Fruit fly (Drosophila melanogaster) whole organism, embryonic: ENCODE results near the gene CG7896.
A peak's percentile ranks its signal among the peaks of the same experiment; 100 is the strongest.

Experiments used
- Aef1 ChIP-seq: fragments of 200-800 bp; sonication (Bioruptor generic); IDR thresholded peaks from 3 replicates; pipeline ENCODE4 v1.3.6; 2022; ENCODE audit warnings: missing biosample characterization, missing genetic modification characterization
- CG10267 ChIP-seq: fragments of 200-800 bp; sonication (Bioruptor generic); optimal IDR thresholded peaks from 2 replicates; lab custom pipeline; 2018; ENCODE audit warnings: missing biosample characterization, mild to moderate bottlenecking, missing genetic modification characterization, moderate library complexity
- CG11456 ChIP-seq: fragments of 200-800 bp; sonication (Bioruptor generic); IDR thresholded peaks from 3 replicates; pipeline ENCODE4 v1.3.6; 2022; ENCODE audit warnings: missing biosample characterization, missing genetic modification characterization
- CG11504 ChIP-seq: fragments of 200-800 bp; sonication (Bioruptor generic); optimal IDR thresholded peaks from 3 replicates; lab custom pipeline; 2019; ENCODE audit warnings: missing biosample characterization, mild to moderate bottlenecking, missing genetic modification characterization, moderate library complexity
- CG11723 ChIP-seq: fragments of 200-800 bp; sonication (Bioruptor generic); optimal IDR thresholded peaks from 2 replicates; lab custom pipeline; 2017; ENCODE audit warnings: missing biosample characterization, mild to moderate bottlenecking, missing genetic modification characterization
- CG13775 ChIP-seq: fragments of 200-800 bp; sonication (Bioruptor generic); optimal IDR thresholded peaks from 3 replicates; lab custom pipeline; 2017; ENCODE audit warnings: missing biosample characterization, mild to moderate bottlenecking, missing genetic modification characterization
- CG14441 ChIP-seq: fragments of 200-800 bp; sonication (Bioruptor generic); IDR thresholded peaks from 2 replicates; pipeline ENCODE4 v1.3.6; 2022; ENCODE audit warnings: missing biosample characterization, missing genetic modification characterization
- CG14965 ChIP-seq: fragments of 200-800 bp; sonication (Bioruptor generic); optimal IDR thresholded peaks from 2 replicates; lab custom pipeline; 2016; ENCODE audit warnings: missing biosample characterization, missing genetic modification characterization, borderline replicate concordance
- CG18619 ChIP-seq: fragments of 200-800 bp; sonication (Bioruptor generic); optimal IDR thresholded peaks from 3 replicates; lab custom pipeline; 2017; ENCODE audit warnings: missing biosample characterization, mild to moderate bottlenecking, missing genetic modification characterization
- CG30403 ChIP-seq: fragments of 200-800 bp; sonication (Bioruptor generic); optimal IDR thresholded peaks from 3 replicates; lab custom pipeline; 2016; ENCODE audit warnings: missing biosample characterization, missing genetic modification characterization
- CG31224 ChIP-seq: fragments of 200-800 bp; sonication (Bioruptor generic); IDR thresholded peaks from 2 replicates; pipeline ENCODE4 v1.3.6; 2022; ENCODE audit warnings: missing biosample characterization, missing genetic modification characterization
- CG31441 ChIP-seq: fragments of 200-800 bp; sonication (Bioruptor generic); IDR thresholded peaks from 2 replicates; pipeline ENCODE4 v1.3.6; 2022; ENCODE audit warnings: missing biosample characterization, missing genetic modification characterization
- CG34224 ChIP-seq: fragments of 200-800 bp; sonication (Bioruptor generic); IDR thresholded peaks from 3 replicates; pipeline ENCODE4 v1.3.6; 2022; ENCODE audit warnings: missing biosample characterization, missing genetic modification characterization; ENCODE audit not compliant: partially characterized antibody
- CG34376 ChIP-seq: fragments of 200-800 bp; sonication (Bioruptor generic); optimal IDR thresholded peaks from 2 replicates; lab custom pipeline; 2018; ENCODE audit warnings: missing biosample characterization, mild to moderate bottlenecking, missing genetic modification characterization
- CG3847 ChIP-seq: fragments of 200-800 bp; sonication (Bioruptor generic); IDR thresholded peaks from 2 replicates; pipeline ENCODE4 v1.3.6; 2022; ENCODE audit warnings: missing biosample characterization, missing genetic modification characterization
- CG4328 ChIP-seq: fragments of 200-800 bp; sonication (Bioruptor generic); optimal IDR thresholded peaks from 3 replicates; lab custom pipeline; 2017; ENCODE audit warnings: missing biosample characterization, missing genetic modification reagents, missing genetic modification characterization
- CG43689 ChIP-seq: fragments of 200-800 bp; sonication (Bioruptor generic); IDR thresholded peaks from 2 replicates; pipeline ENCODE4 v1.3.6; 2022; ENCODE audit warnings: missing biosample characterization, missing genetic modification characterization
- CG4707 ChIP-seq: fragments of 200-800 bp; sonication (Bioruptor generic); optimal IDR thresholded peaks from 2 replicates; lab custom pipeline; 2018; ENCODE audit warnings: missing biosample characterization, mild to moderate bottlenecking, missing genetic modification characterization, moderate library complexity
- CG9215 ChIP-seq: fragments of 200-800 bp; sonication (Bioruptor generic); IDR thresholded peaks from 2 replicates; pipeline ENCODE4 v1.3.6; 2022; ENCODE audit warnings: missing biosample characterization, missing genetic modification characterization
- CG9932 ChIP-seq: fragments of 200-800 bp; sonication (Bioruptor generic); IDR thresholded peaks from 2 replicates; pipeline ENCODE4 v1.3.6; 2022; ENCODE audit warnings: missing biosample characterization, missing genetic modification characterization
- Dek ChIP-seq: fragments of 200-800 bp; sonication (Bioruptor generic); optimal IDR thresholded peaks from 3 replicates; lab custom pipeline; 2019; ENCODE audit warnings: missing biosample characterization, mild to moderate bottlenecking, missing genetic modification characterization, moderate library complexity
- Dip2 ChIP-seq: fragments of 200-800 bp; sonication (Bioruptor generic); IDR thresholded peaks from 2 replicates; pipeline ENCODE4 v1.3.6; 2022; ENCODE audit warnings: missing biosample characterization, missing genetic modification characterization
- Doc2 ChIP-seq: fragments of 200-800 bp; sonication (Bioruptor generic); IDR thresholded peaks from 2 replicates; pipeline ENCODE4 v1.3.6; 2022; ENCODE audit warnings: missing biosample characterization, missing genetic modification characterization
- Ets97D ChIP-seq: fragments of 200-800 bp; sonication (Bioruptor generic); optimal IDR thresholded peaks from 3 replicates; lab custom pipeline; 2016; ENCODE audit warnings: missing biosample characterization, missing genetic modification characterization
- HmgD ChIP-seq: fragments of 200-800 bp; sonication (Bioruptor generic); optimal IDR thresholded peaks from 3 replicates; lab custom pipeline; 2016; ENCODE audit warnings: missing biosample characterization, missing genetic modification characterization
- Lim3 ChIP-seq: fragments of 200-800 bp; sonication (Bioruptor generic); IDR thresholded peaks from 2 replicates; pipeline ENCODE4 v1.3.6; 2022; ENCODE audit warnings: missing biosample characterization, missing genetic modification characterization
- Mes4 ChIP-seq: fragments of 200-800 bp; sonication (Bioruptor generic); optimal IDR thresholded peaks from 2 replicates; lab custom pipeline; 2016; ENCODE audit warnings: missing biosample characterization, missing genetic modification characterization
- Oaz ChIP-seq: fragments of 200-800 bp; sonication (Bioruptor generic); IDR thresholded peaks from 2 replicates; pipeline ENCODE4 v1.3.6; 2022; ENCODE audit warnings: missing biosample characterization, missing genetic modification characterization
- Scr ChIP-seq: fragments of 200-800 bp; sonication (Bioruptor generic); IDR thresholded peaks from 2 replicates; pipeline ENCODE4 v1.3.6; 2022; ENCODE audit warnings: missing biosample characterization, missing genetic modification characterization; ENCODE audit not compliant: partially characterized antibody
- Side ChIP-seq: fragments of 200-800 bp; sonication (Bioruptor generic); optimal IDR thresholded peaks from 2 replicates; lab custom pipeline; 2016; ENCODE audit warnings: missing biosample characterization, missing genetic modification characterization
- Ssrp ChIP-seq: fragments of 200-800 bp; sonication (Bioruptor generic); optimal IDR thresholded peaks from 2 replicates; lab custom pipeline; 2018; ENCODE audit warnings: missing biosample characterization, mild to moderate bottlenecking, missing genetic modification characterization, moderate library complexity
- al ChIP-seq: fragments of 200-800 bp; sonication (Bioruptor generic); IDR thresholded peaks from 2 replicates; pipeline ENCODE4 v1.3.6; 2022; ENCODE audit warnings: missing biosample characterization, missing genetic modification characterization
- ato ChIP-seq: fragments of 200-800 bp; sonication (Bioruptor generic); IDR thresholded peaks from 2 replicates; pipeline ENCODE4 v1.3.6; 2022; ENCODE audit warnings: missing biosample characterization, missing genetic modification characterization; ENCODE audit not compliant: partially characterized antibody
- cas ChIP-seq: fragments of 200-800 bp; sonication (Bioruptor generic); IDR thresholded peaks from 2 replicates; pipeline ENCODE4 v1.3.6; 2022; ENCODE audit warnings: missing biosample characterization, missing genetic modification characterization
- eve ChIP-seq, 2 experiments: fragments of >200 bp; optimal IDR thresholded peaks; 2 replicates each; lab custom pipeline; 2017; ENCODE audit warnings: missing biosample characterization in 2 of 2, missing genetic modification characterization in 2 of 2
- exex ChIP-seq: fragments of 200-800 bp; sonication (Bioruptor generic); optimal IDR thresholded peaks from 4 replicates; lab custom pipeline; 2018; ENCODE audit warnings: missing biosample characterization, mild to moderate bottlenecking, missing genetic modification characterization, moderate library complexity
- gcm ChIP-seq: fragments of 200-800 bp; sonication (Bioruptor generic); optimal IDR thresholded peaks from 2 replicates; lab custom pipeline; 2019; ENCODE audit warnings: missing biosample characterization, mild to moderate bottlenecking, missing genetic modification characterization, moderate library complexity
- hb ChIP-seq: fragments of 200-800 bp; sonication (Bioruptor generic); IDR thresholded peaks from 3 replicates; pipeline ENCODE4 v1.3.6; 2022; ENCODE audit warnings: missing biosample characterization, missing genetic modification characterization; ENCODE audit not compliant: partially characterized antibody
- inv ChIP-seq: fragments of 200-800 bp; sonication (Bioruptor generic); IDR thresholded peaks from 2 replicates; pipeline ENCODE4 v1.3.6; 2022; ENCODE audit warnings: missing biosample characterization, missing genetic modification characterization; ENCODE audit not compliant: partially characterized antibody
- nom ChIP-seq: fragments of 200-800 bp; sonication (Bioruptor generic); optimal IDR thresholded peaks from 2 replicates; lab custom pipeline; 2017; ENCODE audit warnings: missing biosample characterization, missing genetic modification characterization, mild to moderate bottlenecking, moderate library complexity, missing genetic modification reagents
- otp ChIP-seq: fragments of 200-800 bp; sonication (Bioruptor generic); IDR thresholded peaks from 3 replicates; pipeline ENCODE4, ENCODE4 v1.3.6; 2022; ENCODE audit warnings: missing biosample characterization, missing genetic modification characterization
- pho ChIP-seq: fragments of 200-800 bp; sonication (Bioruptor generic); optimal IDR thresholded peaks from 2 replicates; lab custom pipeline; 2016; ENCODE audit warnings: missing biosample characterization, missing genetic modification characterization
- pnt ChIP-seq: fragments of 200-800 bp; sonication (Bioruptor generic); optimal IDR thresholded peaks from 3 replicates; lab custom pipeline; 2016; ENCODE audit warnings: missing biosample characterization, missing genetic modification characterization
- pum ChIP-seq: fragments of 200-800 bp; sonication (Bioruptor generic); optimal IDR thresholded peaks from 2 replicates; lab custom pipeline; 2016; ENCODE audit warnings: missing biosample characterization, missing genetic modification characterization
- sc ChIP-seq, 3 experiments: fragments of >200 bp in 2 of 3; fragments of 200-800 bp in 1 of 3; sonication (Bioruptor generic) in 1 of 3; optimal IDR thresholded peaks; 2 replicates in 2 of 3; 3 replicates in 1 of 3; lab custom pipeline; 2017; ENCODE audit warnings: mild to moderate bottlenecking in 1 of 3, missing biosample characterization in 1 of 3, missing genetic modification characterization in 1 of 3, missing genetic modification reagents in 1 of 3
- sima ChIP-seq: fragments of 200-800 bp; sonication (Bioruptor generic); optimal IDR thresholded peaks from 2 replicates; lab custom pipeline; 2016; ENCODE audit warnings: missing biosample characterization, missing genetic modification characterization
- slp2 ChIP-seq: fragments of 200-800 bp; sonication (Bioruptor generic); optimal IDR thresholded peaks from 2 replicates; lab custom pipeline; 2016; ENCODE audit warnings: missing biosample characterization, missing genetic modification characterization
- tio ChIP-seq: fragments of 200-800 bp; sonication (Bioruptor generic); optimal IDR thresholded peaks from 2 replicates; lab custom pipeline; 2017; ENCODE audit warnings: missing biosample characterization, missing genetic modification characterization, inconsistent platforms
- toy ChIP-seq: fragments of 200-800 bp; sonication (Bioruptor generic); IDR thresholded peaks from 2 replicates; pipeline ENCODE4 v1.3.6; 2022; ENCODE audit warnings: missing biosample characterization, missing genetic modification characterization
- vvl ChIP-seq: fragments of 200-800 bp; sonication (Bioruptor generic); IDR thresholded peaks from 2 replicates; pipeline ENCODE4 v1.3.6; 2022; ENCODE audit warnings: missing biosample characterization, missing genetic modification characterization
- wdn ChIP-seq: fragments of 200-800 bp; sonication (Bioruptor generic); IDR thresholded peaks from 2 replicates; pipeline ENCODE4 v1.3.6; 2022; ENCODE audit warnings: missing biosample characterization, missing genetic modification characterization
- zfh1 ChIP-seq: fragments of 200-800 bp; sonication (Bioruptor generic); IDR thresholded peaks from 3 replicates; pipeline ENCODE4 v1.3.6; 2022; ENCODE audit warnings: missing biosample characterization, missing genetic modification characterization

CG7896 gene

DNA sequence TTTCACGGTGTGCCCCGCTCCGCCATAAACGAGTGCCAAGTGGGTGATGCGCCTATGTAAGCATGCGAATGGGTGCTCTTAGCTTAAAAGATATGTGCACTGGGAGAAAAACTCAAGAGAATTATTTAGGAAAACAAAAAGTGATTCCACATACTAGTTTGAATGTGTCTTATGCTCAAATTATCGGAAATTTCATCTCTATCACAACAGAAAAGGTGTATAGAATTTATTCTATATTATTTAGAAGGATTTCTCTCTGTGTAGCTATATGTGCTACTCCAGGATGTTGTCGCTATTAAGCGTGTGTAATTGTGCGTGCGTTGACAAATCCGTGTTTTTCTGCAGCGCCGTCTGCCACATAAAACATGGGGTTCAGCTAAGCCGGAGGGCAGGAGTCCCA, 23.9 kb upstream of the CG7896 start (continued):
- TF ChIP-seq CG14965 (GFP tag; lab: Kevin White, UChicago) (no peak), CG13775 (GFP tag; lab: Kevin White, UChicago) (no peak), HmgD (GFP tag; lab: Kevin White, UChicago) (no peak), toy (no peak), Side (GFP tag; lab: Kevin White, UChicago) (no peak), Mes4 (GFP tag; lab: Kevin White, UChicago) (no peak), exex (no peak), hb (GFP tag; lab: Robert Waterston, UW) (no peak), CG11723 (no peak), Doc2 (GFP tag; lab: Robert Waterston, UW) (no peak), sima (no peak), CG18619 (GFP tag; lab: Kevin White, UChicago) (no peak), CG4707 (GFP tag; lab: Kevin White, UChicago) (no peak), Oaz (GFP tag; lab: Robert Waterston, UW) (no peak), Dek (no peak), cas (GFP tag; lab: Robert Waterston, UW) (no peak), gcm (no peak), CG3847 (no peak), pum (GFP tag; lab: Kevin White, UChicago) (no peak), CG11504 (tag; lab: Kevin White, UChicago) (peak; percentile 11), CG9932 (peak; percentile 44), CG14441 (GFP tag; lab: Robert Waterston, UW) (0 out of 2 replicates have a peak, but pooled peaks have one; percentile 26), vvl (GFP tag; lab: Robert Waterston, UW) (no peak; the same call in 1 of the 2 replicates), Scr (GFP tag; lab: Robert Waterston, UW) (no peak), CG31441 (no peak), CG34376 (GFP tag; lab: Kevin White, UChicago) (no peak), CG30403 (no peak), CG31224 (GFP tag; lab: Robert Waterston, UW) (0 out of 2 replicates have a peak, but pooled peaks have one; percentile 15), CG34224 (GFP tag; lab: Robert Waterston, UW) (no peak), CG43689 (no peak), al (GFP tag; lab: Robert Waterston, UW) (no peak), wdn (GFP tag; lab: Robert Waterston, UW) (peak; percentile 38; the same call in 1 of the 2 replicates), inv (GFP tag; lab: Robert Waterston, UW) (no peak), Lim3 (GFP tag; lab: Robert Waterston, UW) (no peak), CG10267 (tag; lab: Kevin White, UChicago) (no peak), Ssrp (no peak), ato (GFP tag; lab: Robert Waterston, UW) (no peak), pnt (GFP tag; lab: Kevin White, UChicago) (no peak), Aef1 (GFP tag; lab: Robert Waterston, UW) (no peak), tio (GFP tag; lab: Kevin White, UChicago) (no peak), CG4328 (no peak), Ets97D (GFP tag; lab: Kevin White, UChicago) (no peak), zfh1 (GFP tag; lab: Robert Waterston, UW) (no peak), slp2 (GFP tag; lab: Kevin White, UChicago) (no peak), eve (GFP tag; optimal IDR thresholded peaks at IDR 0.05; lab: Kevin White, UChicago) (no peak), CG11456 (GFP tag; lab: Robert Waterston, UW) (peak; percentile 29; the same call in 1 of the 3 replicates), pho (GFP tag; lab: Kevin White, UChicago) (no peak), CG9215 (GFP tag; lab: Robert Waterston, UW) (no peak), sc (optimal IDR thresholded peaks at IDR 0.05; lab: Kevin White, UChicago) (no peak), sc (GFP tag; optimal IDR thresholded peaks at IDR 0.05; lab: Kevin White, UChicago) (no peak), otp (no peak), Dip2 (no peak), nom (no peak)
